Worm (Caenorhabditis elegans) whole organism, L1 larva: Measurements from ENCODE around the gene F18E3.13.

Experiments
- aly-2 ChIP-seq: fragments of 150-350 bp; optimal IDR thresholded peaks from 2 replicates; lab custom pipeline; 2014; ENCODE audit warnings: missing biosample characterization, missing genetic modification characterization
- ama-1 ChIP-seq: fragments of 150-350 bp; optimal IDR thresholded peaks from 2 replicates; lab custom pipeline; 2014
- ceh-82 ChIP-seq, 3 experiments: fragments of 150-350 bp in 1 of 3; sonication (generic microtip) in 2 of 3; optimal IDR thresholded peaks; 2 replicates each; lab custom pipeline; 2014 to 2017; ENCODE audit warnings: missing biosample characterization in 3 of 3, missing genetic modification characterization in 3 of 3
- egl-13 ChIP-seq: sonication (generic microtip); optimal IDR thresholded peaks from 2 replicates; lab custom pipeline; 2016; ENCODE audit warnings: missing genotype, missing genetic modification reagents, missing genetic modification characterization, missing compliant biosample characterization
- elt-2 ChIP-seq: sonication (generic microtip); optimal IDR thresholded peaks from 2 replicates; lab custom pipeline; 2016; ENCODE audit warnings: missing genetic modification characterization, mild to moderate bottlenecking, inconsistent platforms, missing compliant biosample characterization, missing genetic modification reagents
- fos-1 ChIP-seq: fragments of 150-350 bp; optimal IDR thresholded peaks from 2 replicates; lab custom pipeline; 2014; ENCODE audit warnings: missing biosample characterization, missing genetic modification characterization
- hlh-4 ChIP-seq: sonication (generic microtip); optimal IDR thresholded peaks from 2 replicates; lab custom pipeline; 2016; ENCODE audit warnings: mild to moderate bottlenecking, missing genetic modification characterization, missing compliant biosample characterization
- jun-1 ChIP-seq: fragments of 150-350 bp; optimal IDR thresholded peaks from 2 replicates; lab custom pipeline; 2014; ENCODE audit warnings: missing biosample characterization, missing genetic modification reagents, missing genetic modification characterization
- lin-39 ChIP-seq: fragments of 150-350 bp; optimal IDR thresholded peaks from 2 replicates; lab custom pipeline; 2014; ENCODE audit warnings: missing biosample characterization, missing genetic modification reagents, missing genetic modification characterization
- mdl-1 ChIP-seq, 2 experiments: fragments of 150-350 bp; optimal IDR thresholded peaks; 2 replicates each; lab custom pipeline; 2014 to 2017; ENCODE audit warnings: missing biosample characterization in 2 of 2, missing genetic modification characterization in 2 of 2, inconsistent platforms in 1 of 2
- nhr-28 ChIP-seq: fragments of 150-350 bp; optimal IDR thresholded peaks from 2 replicates; lab custom pipeline; 2014; ENCODE audit warnings: missing biosample characterization, missing genetic modification characterization
- rnt-1 ChIP-seq: sonication (generic microtip); optimal IDR thresholded peaks from 2 replicates; lab custom pipeline; 2016; ENCODE audit warnings: mild to moderate bottlenecking, missing genetic modification characterization, moderate library complexity, missing compliant biosample characterization
- sox-4 ChIP-seq: sonication (generic microtip); optimal IDR thresholded peaks from 2 replicates; lab custom pipeline; 2016; ENCODE audit warnings: missing genetic modification characterization, missing compliant biosample characterization
- unc-62 ChIP-seq: fragments of 150-350 bp; optimal IDR thresholded peaks from 2 replicates; lab custom pipeline; 2014; ENCODE audit warnings: missing biosample characterization, missing genetic modification reagents, missing genetic modification characterization

ce11 chrV:7431016-7431415, 15.1 kb downstream of the F18E3.13 start, which contains the start of gene srw-71:
- TF ChIP-seq rnt-1 (no peak), unc-62 (GFP tag; lab: Kevin White, UChicago) (no peak), jun-1 (tag; lab: Kevin White, UChicago) (no peak), sox-4 (tag; lab: Kevin White, UChicago) (no peak), lin-39 (tag; lab: Kevin White, UChicago) (no peak), ceh-82 (tag; optimal IDR thresholded peaks at IDR 0.05; lab: Kevin White, UChicago) (no peak), mdl-1 (tag; optimal IDR thresholded peaks at IDR 0.05; lab: Kevin White, UChicago) (no peak), nhr-28 (tag; lab: Kevin White, UChicago) (no peak), aly-2 (tag; lab: Kevin White, UChicago) (no peak), fos-1 (tag; lab: Kevin White, UChicago) (no peak), ama-1 (lab: Kevin White, UChicago) (no peak), elt-2 (tag; lab: Kevin White, UChicago) (no peak), hlh-4 (no peak), egl-13 (tag; lab: Kevin White, UChicago) (no peak)
